Worm (Caenorhabditis elegans) whole organism, early embryonic: ENCODE measurements around the gene Y53F4B.25.

Source experiments
- ets-7 ChIP-seq: sonication (generic microtip); optimal IDR thresholded peaks from 2 replicates; lab custom pipeline; 2016; ENCODE audit warnings: missing genotype, missing genetic modification characterization, missing compliant biosample characterization
- hmg-4 ChIP-seq: fragments of 200-800 bp; sonication (Bioruptor generic); optimal IDR thresholded peaks from 2 replicates; lab custom pipeline; 2018; ENCODE audit warnings: mild to moderate bottlenecking, missing genetic modification characterization, missing compliant biosample characterization
- pes-1 ChIP-seq: fragments of 200-800 bp; sonication (Bioruptor generic); IDR thresholded peaks from 2 replicates; pipeline ENCODE4 v1.3.6; 2022; ENCODE audit warnings: missing genetic modification reagents, missing genetic modification characterization, missing compliant biosample characterization

ce11 chrII:15173174-15173573, 37.2 kb downstream of the Y53F4B.25 start:
- TF ChIP-seq pes-1 (GFP tag; lab: Robert Waterston, UW): no peak
- no peak for TF ChIP-seq ets-7
- TF ChIP-seq hmg-4: no peak
